Worm (Caenorhabditis elegans) whole organism, L3 larva: ENCODE measurements around the gene mltn-13.

Source experiments
- R02D3.7 ChIP-seq: fragments of 150-350 bp; optimal IDR thresholded peaks from 2 replicates; lab custom pipeline; 2014; ENCODE audit warnings: missing biosample characterization, missing genetic modification characterization
- ceh-28 ChIP-seq: fragments of 150-350 bp; optimal IDR thresholded peaks from 2 replicates; lab custom pipeline; 2014; ENCODE audit warnings: missing biosample characterization, missing genetic modification reagents, missing genetic modification characterization
- ceh-82 ChIP-seq: fragments of 150-350 bp; optimal IDR thresholded peaks from 2 replicates; lab custom pipeline; 2014; ENCODE audit warnings: missing biosample characterization, missing genetic modification characterization
- ceh-9 ChIP-seq: sonication (generic microtip); optimal IDR thresholded peaks from 2 replicates; lab custom pipeline; 2018; ENCODE audit warnings: missing biosample characterization, missing genetic modification characterization
- egl-27 ChIP-seq: sonication (generic microtip); optimal IDR thresholded peaks from 4 replicates; lab custom pipeline; 2017; ENCODE audit warnings: missing biosample characterization, missing genetic modification reagents, missing genetic modification characterization
- egl-5 ChIP-seq: fragments of 150-350 bp; optimal IDR thresholded peaks from 2 replicates; lab custom pipeline; 2017; ENCODE audit warnings: missing biosample characterization, missing genetic modification reagents, missing genetic modification characterization, inconsistent platforms
- elt-1 ChIP-seq: fragments of 150-350 bp; optimal IDR thresholded peaks from 2 replicates; lab custom pipeline; 2014; ENCODE audit warnings: missing biosample characterization, missing genetic modification characterization
- elt-2 ChIP-seq: sonication (generic microtip); optimal IDR thresholded peaks from 2 replicates; lab custom pipeline; 2016; ENCODE audit warnings: missing genetic modification reagents, mild to moderate bottlenecking, missing genetic modification characterization, missing compliant biosample characterization
- elt-3 ChIP-seq, 3 experiments: fragments of 150-350 bp in 1 of 3; sonication (generic microtip) in 2 of 3; optimal IDR thresholded peaks; 2 replicates in 2 of 3; 4 replicates in 1 of 3; lab custom pipeline; 2014 to 2017; ENCODE audit warnings: missing biosample characterization in 3 of 3, missing genetic modification characterization in 3 of 3
- fkh-2 ChIP-seq: fragments of 150-350 bp; optimal IDR thresholded peaks from 2 replicates; lab custom pipeline; 2014; ENCODE audit warnings: missing biosample characterization, missing genetic modification reagents, missing genetic modification characterization
- fos-1 ChIP-seq: fragments of 150-350 bp; optimal IDR thresholded peaks from 2 replicates; lab custom pipeline; 2014; ENCODE audit warnings: missing biosample characterization, missing genetic modification characterization
- hmg-11 ChIP-seq: sonication (generic microtip); optimal IDR thresholded peaks from 2 replicates; lab custom pipeline; 2016; ENCODE audit warnings: missing genetic modification characterization, missing compliant biosample characterization
- lin-39 ChIP-seq: fragments of 150-350 bp; optimal IDR thresholded peaks from 2 replicates; lab custom pipeline; 2018; ENCODE audit warnings: missing biosample characterization, missing genetic modification reagents, missing genetic modification characterization
- mml-1 ChIP-seq: fragments of 150-350 bp; sonication (generic microtip); optimal IDR thresholded peaks from 3 replicates; lab custom pipeline; 2014; ENCODE audit warnings: missing biosample characterization, missing genetic modification characterization
- nfya-1 ChIP-seq: sonication (generic microtip); optimal IDR thresholded peaks from 2 replicates; lab custom pipeline; 2017; ENCODE audit warnings: missing genetic modification characterization, mild to moderate bottlenecking, missing compliant biosample characterization, antibody characterized with exemption, moderate library complexity; ENCODE audit not compliant: insufficient read depth
- nhr-11 ChIP-seq: fragments of 150-350 bp; optimal IDR thresholded peaks from 2 replicates; lab custom pipeline; 2014; ENCODE audit warnings: missing biosample characterization, missing genetic modification characterization
- nhr-23 ChIP-seq: fragments of 150-350 bp; optimal IDR thresholded peaks from 2 replicates; lab custom pipeline; 2014; ENCODE audit warnings: missing biosample characterization, missing genetic modification reagents, missing genetic modification characterization
- nhr-237 ChIP-seq: fragments of 150-350 bp; optimal IDR thresholded peaks from 2 replicates; lab custom pipeline; 2014; ENCODE audit warnings: missing biosample characterization, missing genetic modification characterization
- nhr-28 ChIP-seq: fragments of 150-350 bp; optimal IDR thresholded peaks from 2 replicates; lab custom pipeline; 2014; ENCODE audit warnings: missing biosample characterization, missing genetic modification characterization
- nhr-43 ChIP-seq: sonication (generic microtip); optimal IDR thresholded peaks from 2 replicates; lab custom pipeline; 2016; ENCODE audit warnings: mild to moderate bottlenecking, missing genetic modification characterization, missing compliant biosample characterization; ENCODE audit not compliant: poor library complexity, severe bottlenecking
- nhr-67 ChIP-seq: fragments of 150-350 bp; optimal IDR thresholded peaks from 2 replicates; lab custom pipeline; 2014; ENCODE audit warnings: missing biosample characterization, missing genetic modification characterization
- nhr-76 ChIP-seq: fragments of 150-350 bp; sonication (generic microtip); optimal IDR thresholded peaks from 5 replicates; lab custom pipeline; 2014; ENCODE audit warnings: missing biosample characterization, missing genetic modification characterization
- nhr-77 ChIP-seq: fragments of 150-350 bp; optimal IDR thresholded peaks from 2 replicates; lab custom pipeline; 2014; ENCODE audit warnings: missing biosample characterization, missing genetic modification characterization
- pha-4 ChIP-seq: fragments of 150-350 bp; optimal IDR thresholded peaks from 2 replicates; lab custom pipeline; 2014; ENCODE audit warnings: missing biosample characterization, missing genetic modification reagents, missing genetic modification characterization
- pqm-1 ChIP-seq: fragments of 150-350 bp; optimal IDR thresholded peaks from 2 replicates; lab custom pipeline; 2017; ENCODE audit warnings: missing biosample characterization, missing genetic modification characterization, inconsistent platforms
- sea-2 ChIP-seq: fragments of 150-350 bp; sonication (generic microtip); optimal IDR thresholded peaks from 4 replicates; lab custom pipeline; 2014; ENCODE audit warnings: missing biosample characterization, missing genetic modification reagents, missing genetic modification characterization
- skn-1 ChIP-seq: fragments of 150-350 bp; optimal IDR thresholded peaks from 2 replicates; lab custom pipeline; 2014; ENCODE audit warnings: missing biosample characterization, missing genetic modification characterization
- snpc-4 ChIP-seq: fragments of 150-350 bp; optimal IDR thresholded peaks from 2 replicates; lab custom pipeline; 2014; ENCODE audit warnings: missing biosample characterization, missing genetic modification characterization
- tbx-2 ChIP-seq: sonication (generic microtip); optimal IDR thresholded peaks from 2 replicates; lab custom pipeline; 2016; ENCODE audit warnings: mild to moderate bottlenecking, missing genetic modification characterization, missing compliant biosample characterization
- unc-39 ChIP-seq: sonication (generic microtip); optimal IDR thresholded peaks from 4 replicates; lab custom pipeline; 2017; ENCODE audit warnings: missing biosample characterization, missing genetic modification characterization
- unc-62 ChIP-seq: fragments of 150-350 bp; sonication (generic microtip); optimal IDR thresholded peaks from 4 replicates; lab custom pipeline; 2014; ENCODE audit warnings: missing biosample characterization, missing genetic modification reagents, missing genetic modification characterization
- zag-1 ChIP-seq: fragments of 150-350 bp; optimal IDR thresholded peaks from 2 replicates; lab custom pipeline; 2014; ENCODE audit warnings: missing biosample characterization, missing genetic modification characterization
- ztf-11 ChIP-seq: fragments of 150-350 bp; optimal IDR thresholded peaks from 2 replicates; lab custom pipeline; 2014; ENCODE audit warnings: missing biosample characterization, missing genetic modification characterization

Gene mltn-13

ce11 chrX:4413206-4413605, 35.0 kb downstream of the mltn-13 start:
- TF ChIP-seq R02D3.7 (tag; lab: Kevin White, UChicago) (no peak), egl-5 (tag; lab: Kevin White, UChicago) (no peak), nhr-28 (tag; lab: Kevin White, UChicago) (no peak), ztf-11 (tag; lab: Kevin White, UChicago) (no peak), zag-1 (tag; lab: Kevin White, UChicago) (no peak), ceh-9 (tag; lab: Kevin White, UChicago) (no peak), nhr-43 (tag; lab: Kevin White, UChicago) (no peak), nhr-11 (tag; lab: Kevin White, UChicago) (no peak), nhr-67 (tag; lab: Kevin White, UChicago) (no peak), nhr-237 (tag; lab: Kevin White, UChicago) (no peak), skn-1 (no peak)

ce11 chrX:4410280-4410911, 37.8 kb downstream of the mltn-13 start:
- no peak for TF ChIP-seq lin-39
- TF ChIP-seq nhr-237 (tag; lab: Kevin White, UChicago) = no peak
- no peak for TF ChIP-seq egl-27 (tag; lab: Kevin White, UChicago)
- no peak for TF ChIP-seq nhr-43 (tag; lab: Kevin White, UChicago)
- TF ChIP-seq pqm-1 (tag; lab: Kevin White, UChicago) = no peak
- no peak for TF ChIP-seq hmg-11 (tag; lab: Kevin White, UChicago)
- no peak for TF ChIP-seq pha-4 (tag; lab: Kevin White, UChicago)
- no peak for TF ChIP-seq nhr-76 (tag; lab: Kevin White, UChicago)
- TF ChIP-seq nhr-23 (tag; lab: Kevin White, UChicago) = no peak
- TF ChIP-seq mml-1 = no peak
- no peak for TF ChIP-seq unc-39 (tag; lab: Kevin White, UChicago)
- TF ChIP-seq ceh-82 (tag; lab: Kevin White, UChicago) = no peak
- no peak for TF ChIP-seq elt-2 (tag; lab: Kevin White, UChicago)
- TF ChIP-seq zag-1 (tag; lab: Kevin White, UChicago) = no peak
- no peak for TF ChIP-seq elt-1 (tag; lab: Kevin White, UChicago)
- TF ChIP-seq ceh-28 (tag; lab: Kevin White, UChicago) = no peak
- TF ChIP-seq, all 47 proteins: peak for 0

ce11 chrX:4409591-4410279, 38.4 kb downstream of the mltn-13 start:
- TF ChIP-seq fkh-2 (tag; lab: Kevin White, UChicago) (no peak), nhr-23 (tag; lab: Kevin White, UChicago) (no peak), ceh-9 (tag; lab: Kevin White, UChicago) (no peak), skn-1 (no peak), nfya-1 (tag; lab: Kevin White, UChicago) (no peak), tbx-2 (tag; lab: Kevin White, UChicago) (no peak), nhr-43 (tag; lab: Kevin White, UChicago) (no peak), nhr-11 (tag; lab: Kevin White, UChicago) (no peak), zag-1 (tag; lab: Kevin White, UChicago) (no peak), elt-3 (tag; optimal IDR thresholded peaks at IDR 0.05; lab: Kevin White, UChicago) (no peak), elt-1 (tag; lab: Kevin White, UChicago) (no peak), nhr-28 (tag; lab: Kevin White, UChicago) (no peak)

ce11 chrX:4408466-4408865, 39.7 kb downstream of the mltn-13 start:
- no peak for TF ChIP-seq snpc-4
- TF ChIP-seq skn-1 = no peak
- TF ChIP-seq mml-1 = no peak
- no peak for TF ChIP-seq egl-27 (tag; lab: Kevin White, UChicago)
- no peak for TF ChIP-seq nhr-237 (tag; lab: Kevin White, UChicago)
- TF ChIP-seq ceh-28 (tag; lab: Kevin White, UChicago) = no peak
- peak; percentile 17 for TF ChIP-seq nfya-1 (tag; lab: Kevin White, UChicago)
- TF ChIP-seq fos-1 (tag; lab: Kevin White, UChicago) = no peak
- TF ChIP-seq tbx-2 (tag; lab: Kevin White, UChicago) = no peak
- TF ChIP-seq R02D3.7 (tag; lab: Kevin White, UChicago) = no peak
- TF ChIP-seq nhr-11 (tag; lab: Kevin White, UChicago) = no peak
- TF ChIP-seq pqm-1 (tag; lab: Kevin White, UChicago) = no peak
- no peak for TF ChIP-seq unc-62 (GFP tag; lab: Kevin White, UChicago)
- TF ChIP-seq ztf-11 (tag; lab: Kevin White, UChicago) = no peak
- no peak for TF ChIP-seq nhr-77 (tag; lab: Kevin White, UChicago)
- TF ChIP-seq lin-39 = peak; percentile 38
- no peak for TF ChIP-seq sea-2 (GFP tag; lab: Kevin White, UChicago)
